Worm (Caenorhabditis elegans) whole organism, late embryonic: Measurements from ENCODE around the gene tbx-34.

ENCODE experiments used
- F13H6.1 ChIP-seq: sonication (generic microtip); optimal IDR thresholded peaks from 2 replicates; lab custom pipeline; 2016; ENCODE audit warnings: missing genetic modification characterization, missing compliant biosample characterization
- K02D7.2 ChIP-seq: sonication (generic microtip); optimal IDR thresholded peaks from 2 replicates; lab custom pipeline; 2017; ENCODE audit warnings: mild to moderate bottlenecking, missing genetic modification characterization, missing compliant biosample characterization
- K09A11.1 ChIP-seq: sonication (generic microtip); optimal IDR thresholded peaks from 2 replicates; lab custom pipeline; 2017; ENCODE audit warnings: antibody characterized with exemption, mild to moderate bottlenecking, missing genetic modification characterization, missing compliant biosample characterization; ENCODE audit not compliant: insufficient read depth
- T23F11.4 ChIP-seq: fragments of 200-800 bp; sonication (Bioruptor generic); optimal IDR thresholded peaks from 2 replicates; lab custom pipeline; 2018; ENCODE audit warnings: mild to moderate bottlenecking, missing genetic modification characterization, missing compliant biosample characterization
- ama-1 ChIP-seq: fragments of 150-350 bp; optimal IDR thresholded peaks from 2 replicates; lab custom pipeline; 2014
- ceh-18 ChIP-seq: sonication (generic microtip); optimal IDR thresholded peaks from 2 replicates; lab custom pipeline; 2016; ENCODE audit warnings: missing genetic modification characterization, missing compliant biosample characterization
- ceh-2 ChIP-seq: sonication (generic microtip); optimal IDR thresholded peaks from 2 replicates; lab custom pipeline; 2016; ENCODE audit warnings: missing genotype, missing genetic modification characterization, missing compliant biosample characterization
- ceh-24 ChIP-seq: sonication (generic microtip); optimal IDR thresholded peaks from 2 replicates; lab custom pipeline; 2016; ENCODE audit warnings: mild to moderate bottlenecking, missing genetic modification characterization, missing compliant biosample characterization
- ceh-31 ChIP-seq: sonication (generic microtip); optimal IDR thresholded peaks from 2 replicates; lab custom pipeline; 2016; ENCODE audit warnings: missing genetic modification characterization, missing compliant biosample characterization
- ceh-34 ChIP-seq: sonication (generic microtip); optimal IDR thresholded peaks from 2 replicates; lab custom pipeline; 2016; ENCODE audit warnings: mild to moderate bottlenecking, missing genetic modification characterization, missing compliant biosample characterization
- ceh-9 ChIP-seq: sonication (generic microtip); optimal IDR thresholded peaks from 2 replicates; lab custom pipeline; 2016; ENCODE audit warnings: mild to moderate bottlenecking, missing genetic modification characterization, inconsistent platforms, missing compliant biosample characterization
- che-1 ChIP-seq: sonication (generic microtip); optimal IDR thresholded peaks from 2 replicates; lab custom pipeline; 2016; ENCODE audit warnings: mild to moderate bottlenecking, missing genetic modification characterization, missing compliant biosample characterization
- dve-1 ChIP-seq: sonication (generic microtip); optimal IDR thresholded peaks from 2 replicates; lab custom pipeline; 2017; ENCODE audit warnings: antibody characterized with exemption, mild to moderate bottlenecking, missing genetic modification characterization, missing compliant biosample characterization
- elt-2 ChIP-seq: sonication (generic microtip); optimal IDR thresholded peaks from 2 replicates; lab custom pipeline; 2016; ENCODE audit warnings: missing genetic modification reagents, missing genetic modification characterization, missing compliant biosample characterization
- elt-4 ChIP-seq: sonication (generic microtip); optimal IDR thresholded peaks from 2 replicates; lab custom pipeline; 2016; ENCODE audit warnings: missing genetic modification characterization, missing compliant biosample characterization
- ets-4 ChIP-seq: sonication (generic microtip); optimal IDR thresholded peaks from 2 replicates; lab custom pipeline; 2016; ENCODE audit warnings: missing genetic modification characterization, missing compliant biosample characterization
- eyg-1 ChIP-seq: sonication (generic microtip); optimal IDR thresholded peaks from 2 replicates; lab custom pipeline; 2016; ENCODE audit warnings: missing genotype, missing genetic modification characterization, missing compliant biosample characterization
- fax-1 ChIP-seq: sonication (generic microtip); optimal IDR thresholded peaks from 2 replicates; lab custom pipeline; 2016; ENCODE audit warnings: missing genotype, missing genetic modification characterization, missing compliant biosample characterization
- fkh-10 ChIP-seq: fragments of 150-350 bp; optimal IDR thresholded peaks from 2 replicates; lab custom pipeline; 2014; ENCODE audit warnings: missing biosample characterization, missing genetic modification reagents, missing genetic modification characterization
- fkh-6 ChIP-seq: sonication (generic microtip); optimal IDR thresholded peaks from 2 replicates; lab custom pipeline; 2016; ENCODE audit warnings: missing genetic modification characterization, missing compliant biosample characterization
- gmeb-2 ChIP-seq: sonication (generic microtip); optimal IDR thresholded peaks from 2 replicates; lab custom pipeline; 2016; ENCODE audit warnings: missing genetic modification characterization, inconsistent platforms, missing compliant biosample characterization
- hlh-13 ChIP-seq: fragments of 200-800 bp; sonication (Bioruptor generic); optimal IDR thresholded peaks from 2 replicates; lab custom pipeline; 2018; ENCODE audit warnings: mild to moderate bottlenecking, missing genetic modification characterization, missing compliant biosample characterization
- hlh-15 ChIP-seq: sonication (generic microtip); optimal IDR thresholded peaks from 2 replicates; lab custom pipeline; 2016; ENCODE audit warnings: missing genetic modification characterization, missing compliant biosample characterization
- lin-11 ChIP-seq: fragments of 200-800 bp; sonication (Bioruptor generic); optimal IDR thresholded peaks from 2 replicates; lab custom pipeline; 2018; ENCODE audit warnings: mild to moderate bottlenecking, missing genetic modification characterization, missing compliant biosample characterization
- madf-2 ChIP-seq: sonication (generic microtip); optimal IDR thresholded peaks from 2 replicates; lab custom pipeline; 2017; ENCODE audit warnings: missing genetic modification characterization, missing compliant biosample characterization
- mec-3 ChIP-seq: sonication (generic microtip); optimal IDR thresholded peaks from 2 replicates; lab custom pipeline; 2016; ENCODE audit warnings: borderline replicate concordance, missing genetic modification characterization, missing compliant biosample characterization
- nfya-1 ChIP-seq: sonication (generic microtip); optimal IDR thresholded peaks from 2 replicates; lab custom pipeline; 2017; ENCODE audit warnings: missing genetic modification characterization, mild to moderate bottlenecking, missing compliant biosample characterization, antibody characterized with exemption, moderate library complexity
- pag-3 ChIP-seq: sonication (generic microtip); optimal IDR thresholded peaks from 2 replicates; lab custom pipeline; 2016; ENCODE audit warnings: missing compliant biosample characterization, missing genetic modification characterization, borderline replicate concordance
- pat-9 ChIP-seq: fragments of 200-800 bp; sonication (Bioruptor generic); optimal IDR thresholded peaks from 2 replicates; lab custom pipeline; 2018; ENCODE audit warnings: mild to moderate bottlenecking, missing genetic modification characterization, moderate library complexity, missing compliant biosample characterization
- pax-1 ChIP-seq: fragments of 150-350 bp; optimal IDR thresholded peaks from 2 replicates; lab custom pipeline; 2014; ENCODE audit warnings: missing biosample characterization, missing genetic modification characterization
- pros-1 ChIP-seq: fragments of 150-350 bp; optimal IDR thresholded peaks from 2 replicates; lab custom pipeline; 2014; ENCODE audit warnings: missing biosample characterization, missing genetic modification reagents, missing genetic modification characterization
- sdc-2 ChIP-seq: sonication (generic microtip); optimal IDR thresholded peaks from 2 replicates; lab custom pipeline; 2016; ENCODE audit warnings: missing genotype, missing genetic modification characterization, missing compliant biosample characterization
- sox-2 ChIP-seq: fragments of 200-800 bp; sonication (Bioruptor generic); IDR thresholded peaks from 2 replicates; pipeline ENCODE4 v1.3.6; 2022; ENCODE audit warnings: missing genetic modification reagents, missing genetic modification characterization, missing compliant biosample characterization
- sox-4 ChIP-seq: sonication (generic microtip); optimal IDR thresholded peaks from 2 replicates; lab custom pipeline; 2017; ENCODE audit warnings: mild to moderate bottlenecking, missing genetic modification characterization, inconsistent platforms, missing compliant biosample characterization
- tbx-2 ChIP-seq: sonication (generic microtip); optimal IDR thresholded peaks from 2 replicates; lab custom pipeline; 2016; ENCODE audit warnings: missing genetic modification characterization, missing compliant biosample characterization
- ttx-3 ChIP-seq: sonication (generic microtip); optimal IDR thresholded peaks from 2 replicates; lab custom pipeline; 2016; ENCODE audit warnings: missing genetic modification reagents, missing genetic modification characterization, missing compliant biosample characterization
- unc-42 ChIP-seq: sonication (generic microtip); optimal IDR thresholded peaks from 2 replicates; lab custom pipeline; 2016; ENCODE audit warnings: missing genotype, missing genetic modification characterization, missing compliant biosample characterization
- zip-5 ChIP-seq: sonication (generic microtip); optimal IDR thresholded peaks from 2 replicates; lab custom pipeline; 2016; ENCODE audit warnings: missing genetic modification characterization, missing compliant biosample characterization

tbx-34 gene

DNA sequence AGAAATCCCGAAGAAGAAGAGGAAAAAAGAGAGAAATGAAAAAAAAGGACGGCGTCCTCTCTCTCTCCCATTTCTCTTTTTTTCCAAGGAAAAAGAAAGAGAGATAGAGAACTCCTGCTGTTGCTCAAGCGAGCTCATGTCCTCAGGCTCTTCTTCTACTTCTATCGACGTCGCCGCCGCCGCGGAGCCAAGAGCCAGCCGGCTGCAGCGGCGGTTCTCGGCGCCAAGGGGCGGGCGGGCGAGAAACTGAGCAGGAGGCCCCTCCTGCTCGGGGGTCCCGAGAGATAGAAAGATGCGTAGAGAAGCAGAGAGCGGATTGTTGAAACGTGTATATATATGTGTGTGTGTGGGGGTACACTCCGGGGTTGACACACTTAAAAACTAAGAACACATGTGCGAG lies 15.1 kb downstream of the tbx-34 start:
- TF ChIP-seq hlh-15 (tag; lab: Kevin White, UChicago): no peak
- TF ChIP-seq ets-4 (tag; lab: Kevin White, UChicago): no peak
- no peak for TF ChIP-seq ceh-2
- no peak for TF ChIP-seq hlh-13 (GFP tag; lab: Kevin White, UChicago)
- peak; percentile 20 for TF ChIP-seq ceh-34 (tag; lab: Kevin White, UChicago)
- TF ChIP-seq sox-4 (tag; lab: Kevin White, UChicago): no peak
- no peak for TF ChIP-seq madf-2 (tag; lab: Kevin White, UChicago)
- TF ChIP-seq che-1: no peak
- TF ChIP-seq sox-2: no peak
- TF ChIP-seq pat-9: peak; percentile 8
- TF ChIP-seq F13H6.1 (tag; lab: Kevin White, UChicago): no peak
- no peak for TF ChIP-seq pag-3
- no peak for TF ChIP-seq sdc-2 (tag; lab: Kevin White, UChicago)
- no peak for TF ChIP-seq ceh-9 (tag; lab: Kevin White, UChicago)
- no peak for TF ChIP-seq K09A11.1 (tag; lab: Kevin White, UChicago)
- peak; percentile 21 for TF ChIP-seq nfya-1 (tag; lab: Kevin White, UChicago)
- no peak for TF ChIP-seq elt-4
- TF ChIP-seq dve-1 (tag; lab: Kevin White, UChicago): no peak
- no peak for TF ChIP-seq elt-2 (tag; lab: Kevin White, UChicago)
- TF ChIP-seq tbx-2 (tag; lab: Kevin White, UChicago): no peak
- TF ChIP-seq pax-1 (tag; lab: Kevin White, UChicago): no peak
- TF ChIP-seq pros-1 (tag; lab: Kevin White, UChicago): no peak
- no peak for TF ChIP-seq fax-1 (tag; lab: Kevin White, UChicago)
- TF ChIP-seq ttx-3: no peak
- no peak for TF ChIP-seq lin-11
- no peak for TF ChIP-seq zip-5 (tag; lab: Kevin White, UChicago)
- TF ChIP-seq ama-1 (lab: Kevin White, UChicago): no peak
- TF ChIP-seq ceh-18 (tag; lab: Kevin White, UChicago): peak; percentile 33
- TF ChIP-seq unc-42 (tag; lab: Kevin White, UChicago): no peak
- TF ChIP-seq mec-3 (tag; lab: Kevin White, UChicago): no peak
- no peak for TF ChIP-seq K02D7.2
- no peak for TF ChIP-seq T23F11.4
- no peak for TF ChIP-seq fkh-10 (GFP tag; lab: Kevin White, UChicago)

DNA sequence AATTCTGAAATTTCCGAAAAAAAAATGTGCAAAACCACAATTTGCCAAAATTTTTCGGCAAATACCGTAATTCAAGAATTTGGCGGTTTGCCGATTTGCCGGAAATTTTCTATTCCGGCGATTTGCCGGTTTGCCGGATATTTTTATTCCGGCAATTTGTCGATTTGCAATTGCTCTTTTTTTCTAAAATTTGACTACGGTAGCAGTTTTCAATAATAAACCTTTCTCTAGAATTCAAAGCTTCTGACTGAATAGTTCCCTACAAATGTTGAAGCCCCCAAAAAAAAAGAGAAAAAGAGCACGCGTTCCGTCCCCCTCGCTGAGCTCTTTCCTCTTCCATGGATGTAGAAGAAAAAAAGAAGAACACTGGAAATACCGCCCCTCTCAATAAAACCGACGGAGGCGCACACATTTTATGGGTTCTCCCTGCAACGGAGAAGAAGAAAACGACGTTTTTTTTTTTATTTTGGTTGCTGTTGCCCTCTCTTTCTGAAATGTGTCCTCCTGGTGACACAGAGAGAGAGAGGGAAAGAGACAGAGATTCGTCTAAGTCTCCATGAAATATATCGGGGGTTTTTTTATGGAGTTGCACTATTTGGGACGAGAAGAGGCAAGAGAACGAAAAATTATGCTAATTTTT lies 17.1 kb downstream of the tbx-34 start:
- TF ChIP-seq ceh-18 (tag; lab: Kevin White, UChicago): no peak

DNA sequence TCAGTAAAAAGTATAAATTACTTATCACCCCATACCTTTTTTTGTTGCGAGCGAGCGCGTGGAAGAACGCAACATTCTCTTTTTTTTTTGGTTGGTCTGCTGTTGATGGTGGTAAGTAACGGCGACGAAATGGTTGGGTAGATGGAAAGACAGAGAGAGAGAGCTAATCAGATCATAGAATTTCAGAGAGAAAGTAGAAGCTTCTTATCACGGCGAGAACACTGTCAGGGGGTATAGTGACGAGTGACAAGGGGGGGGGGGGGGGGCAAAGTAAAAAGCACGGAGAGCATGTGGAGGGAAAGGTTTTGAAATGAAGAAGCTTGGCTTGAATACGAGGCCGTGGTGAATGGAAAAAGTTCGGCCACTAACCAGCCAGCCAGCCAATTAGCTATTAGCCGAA lies 20.7 kb downstream of the tbx-34 start:
- no peak for TF ChIP-seq elt-2 (tag; lab: Kevin White, UChicago)
- TF ChIP-seq fkh-10 (GFP tag; lab: Kevin White, UChicago): no peak
- TF ChIP-seq ceh-18 (tag; lab: Kevin White, UChicago): no peak
- no peak for TF ChIP-seq ceh-34 (tag; lab: Kevin White, UChicago)
- no peak for TF ChIP-seq ceh-31 (tag; lab: Kevin White, UChicago)
- TF ChIP-seq eyg-1 (tag; lab: Kevin White, UChicago): no peak
- no peak for TF ChIP-seq fkh-6
- no peak for TF ChIP-seq pat-9
- no peak for TF ChIP-seq F13H6.1 (tag; lab: Kevin White, UChicago)
- TF ChIP-seq sdc-2 (tag; lab: Kevin White, UChicago): no peak
- TF ChIP-seq ceh-24 (tag; lab: Kevin White, UChicago): no peak
- no peak for TF ChIP-seq gmeb-2 (tag; lab: Kevin White, UChicago)
